Worm (Caenorhabditis elegans): ENCODE measurements around the gene ZK643.6.

The ZK643.6 gene

DNA sequence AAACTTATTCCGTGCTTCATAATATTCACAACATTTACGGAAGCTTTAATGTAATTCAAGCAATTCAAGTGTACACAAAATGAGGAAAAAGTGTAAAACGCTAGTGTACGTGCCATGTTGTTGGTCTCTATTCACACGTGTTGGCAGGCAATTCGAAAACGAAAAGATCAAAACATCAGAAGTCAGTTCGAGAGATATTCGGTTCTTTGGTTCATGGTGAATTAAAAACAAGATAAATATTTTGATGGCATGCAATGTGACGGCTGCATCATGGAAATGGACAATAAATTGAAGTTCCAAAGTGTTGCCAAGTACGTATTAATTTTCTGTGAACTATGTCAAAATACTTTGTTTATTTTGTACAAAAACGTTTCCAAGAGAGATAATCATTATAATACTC, 38.5 kb downstream of the ZK643.6 start:
- no peak for TF ChIP-seq scrt-1 (GFP tag; IDR thresholded peaks at IDR 0.05)
- TF ChIP-seq aly-1 (tag; optimal IDR thresholded peaks at IDR 0.05) = no peak
- TF ChIP-seq pes-1 (GFP tag; IDR thresholded peaks at IDR 0.05) = no peak
- TF ChIP-seq hnd-1 (tag; optimal IDR thresholded peaks at IDR 0.05) = no peak
- no peak for TF ChIP-seq ceh-13 (GFP tag; optimal IDR thresholded peaks at IDR 0.05)
- TF ChIP-seq hmbx-1 (tag; optimal IDR thresholded peaks at IDR 0.05) = no peak
- no peak for TF ChIP-seq hmg-4 (GFP tag; optimal IDR thresholded peaks at IDR 0.05)
- no peak for TF ChIP-seq ceh-36 (tag; optimal IDR thresholded peaks at IDR 0.05)
- no peak for TF ChIP-seq B0310.2 (tag; optimal IDR thresholded peaks at IDR 0.05)

DNA sequence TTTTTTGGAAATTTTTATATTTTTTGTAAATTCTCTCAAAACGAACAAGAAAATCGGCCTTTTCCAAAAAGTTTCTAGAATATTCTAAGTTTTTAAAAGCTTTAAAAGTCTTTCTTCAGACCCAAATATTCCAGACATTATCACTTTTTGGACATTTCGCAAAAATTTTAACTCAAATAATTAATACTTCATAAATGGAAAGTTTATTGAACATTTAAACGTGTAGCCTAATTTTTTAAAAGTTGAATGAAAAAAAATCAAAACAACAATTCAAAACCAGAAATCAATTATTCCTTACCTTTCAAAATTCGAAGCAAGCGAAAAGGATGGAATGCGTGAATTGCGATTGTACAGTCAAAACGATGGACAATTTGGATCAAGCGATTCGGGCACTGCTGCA, 40.8 kb downstream of the ZK643.6 start, which contains the start of gene ZK637.15:
TSS of gene ZK637.15 (plus strand) at position 301 of the 400 bp plus-strand sequence.
- no peak for TF ChIP-seq hmbx-1 (tag; optimal IDR thresholded peaks at IDR 0.05)
- no peak for TF ChIP-seq scrt-1 (GFP tag; IDR thresholded peaks at IDR 0.05)
- no peak for TF ChIP-seq tbx-37 (GFP tag; conservative IDR thresholded peaks at IDR 0.05)
- TF ChIP-seq ama-1 (optimal IDR thresholded peaks at IDR 0.05) = no peak

DNA sequence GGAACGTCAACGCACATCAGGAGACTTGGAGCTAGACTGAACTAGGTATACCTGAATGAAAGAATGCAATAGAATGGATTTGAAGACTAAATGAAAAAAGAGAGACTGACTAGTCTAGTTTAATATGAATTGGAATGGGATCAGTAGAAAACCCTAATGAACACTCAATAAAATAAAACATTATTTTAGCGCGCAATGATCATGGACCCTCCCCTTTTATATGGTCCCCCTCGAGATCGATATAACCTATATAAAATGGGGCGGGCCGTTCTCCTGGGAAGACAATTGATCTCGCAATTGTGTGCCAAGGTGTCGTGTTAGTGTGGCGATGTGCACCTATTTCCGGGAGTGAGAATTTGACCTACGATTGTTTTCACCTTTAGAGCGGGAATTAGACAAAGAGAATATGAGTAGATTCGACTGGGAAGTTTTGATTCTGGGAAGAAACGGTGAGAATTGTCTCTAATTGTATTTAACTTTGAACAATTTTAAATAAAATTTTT, 42.6 kb downstream of the ZK643.6 start, which contains the start of gene cdc-25.3:
TSS of gene cdc-25.3 (minus strand) at position 51 of the 503 bp plus-strand sequence.
- no peak for TF ChIP-seq tbx-11 (GFP tag; IDR thresholded peaks at IDR 0.05)
- no peak for TF ChIP-seq ets-7 (tag; optimal IDR thresholded peaks at IDR 0.05)
- TF ChIP-seq tbx-37 (GFP tag; conservative IDR thresholded peaks at IDR 0.05) = no peak
- no peak for TF ChIP-seq hmg-4 (GFP tag; optimal IDR thresholded peaks at IDR 0.05)
- TF ChIP-seq aly-1 (tag; optimal IDR thresholded peaks at IDR 0.05) = no peak

DNA sequence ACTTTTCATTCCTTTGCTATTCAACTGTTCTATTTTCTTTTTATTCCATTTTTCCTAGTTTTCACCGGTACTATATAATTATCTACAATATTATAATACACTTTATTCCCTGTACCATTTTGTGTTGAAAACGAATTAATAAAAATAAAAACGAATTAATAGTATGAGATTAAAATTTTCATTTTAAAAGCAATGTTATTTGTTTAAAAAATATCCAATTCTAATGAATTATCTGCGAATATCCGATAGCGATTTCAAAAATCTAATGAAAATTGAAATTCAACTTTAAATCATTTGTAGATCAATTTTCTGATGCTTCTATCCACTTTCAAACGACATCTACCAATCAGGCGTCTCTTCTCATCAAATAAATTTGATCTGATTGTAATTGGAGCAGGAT, 47.1 kb downstream of the ZK643.6 start, which contains the start of gene trxr-2:
TSS of gene trxr-2 (plus strand) at position 301 of the 400 bp plus-strand sequence.
- no peak for TF ChIP-seq ceh-13 (GFP tag; optimal IDR thresholded peaks at IDR 0.05)
- no peak for TF ChIP-seq tbx-11 (GFP tag; IDR thresholded peaks at IDR 0.05)
- no peak for TF ChIP-seq flt-1 (GFP tag; IDR thresholded peaks at IDR 0.05)
- no peak for TF ChIP-seq tra-4 (tag; optimal IDR thresholded peaks at IDR 0.05)
- TF ChIP-seq F13C5.2 (tag; optimal IDR thresholded peaks at IDR 0.05) = no peak
- TF ChIP-seq B0310.2 (tag; optimal IDR thresholded peaks at IDR 0.05) = no peak
- no peak for TF ChIP-seq ets-7 (tag; optimal IDR thresholded peaks at IDR 0.05)
- TF ChIP-seq tbx-37 (GFP tag; conservative IDR thresholded peaks at IDR 0.05) = no peak
- no peak for TF ChIP-seq sea-1 (GFP tag; conservative IDR thresholded peaks at IDR 0.05)
- no peak for TF ChIP-seq ceh-36 (tag; optimal IDR thresholded peaks at IDR 0.05)
- no peak for TF ChIP-seq hnd-1 (tag; optimal IDR thresholded peaks at IDR 0.05)
- no peak for TF ChIP-seq pes-1 (GFP tag; IDR thresholded peaks at IDR 0.05)
- TF ChIP-seq aly-1 (tag; optimal IDR thresholded peaks at IDR 0.05) = no peak
- TF ChIP-seq hmg-4 (GFP tag; optimal IDR thresholded peaks at IDR 0.05) = no peak
- no peak for TF ChIP-seq hmbx-1 (tag; optimal IDR thresholded peaks at IDR 0.05)
- no peak for TF ChIP-seq ama-1 (optimal IDR thresholded peaks at IDR 0.05)

DNA sequence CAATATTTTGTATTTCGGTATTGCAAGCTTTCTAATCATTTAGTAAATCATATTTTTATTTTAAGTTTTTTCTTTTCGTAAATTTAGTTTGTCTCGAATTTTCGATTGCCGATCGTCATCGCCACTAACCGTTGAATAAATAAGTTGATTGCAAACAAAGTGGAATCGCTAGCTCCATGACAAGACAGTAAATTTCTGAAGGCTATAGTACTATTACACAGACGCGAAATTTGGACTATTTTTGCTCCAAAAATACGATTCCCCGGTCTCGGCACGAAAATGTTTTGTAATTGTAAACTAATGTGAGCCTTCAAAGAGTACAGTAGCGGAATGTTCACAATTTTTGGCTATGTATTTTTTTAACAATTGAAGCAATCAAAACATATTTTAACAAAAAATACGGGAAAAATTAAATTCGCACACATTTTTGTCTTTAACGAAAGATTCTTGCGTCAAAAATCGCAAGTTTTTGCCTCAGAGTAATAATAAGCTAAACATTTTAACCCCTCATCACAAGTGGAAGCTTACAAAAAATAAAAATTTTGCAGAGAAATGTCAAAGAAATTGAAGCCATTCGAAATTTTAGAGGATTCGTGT, 48.9 kb downstream of the ZK643.6 start, which contains the start of gene tpk-1:
TSS of gene tpk-1 (plus strand) at position 547 of the 597 bp plus-strand sequence.
- TF ChIP-seq ama-1 (optimal IDR thresholded peaks at IDR 0.05) (no peak), scrt-1 (GFP tag; IDR thresholded peaks at IDR 0.05) (no peak), tbx-11 (GFP tag; IDR thresholded peaks at IDR 0.05) (no peak), hnd-1 (tag; optimal IDR thresholded peaks at IDR 0.05) (no peak), pes-1 (GFP tag; IDR thresholded peaks at IDR 0.05) (no peak), hmg-4 (GFP tag; optimal IDR thresholded peaks at IDR 0.05) (no peak), aly-1 (tag; optimal IDR thresholded peaks at IDR 0.05) (no peak), B0310.2 (tag; optimal IDR thresholded peaks at IDR 0.05) (no peak), ets-7 (tag; optimal IDR thresholded peaks at IDR 0.05) (no peak)

DNA sequence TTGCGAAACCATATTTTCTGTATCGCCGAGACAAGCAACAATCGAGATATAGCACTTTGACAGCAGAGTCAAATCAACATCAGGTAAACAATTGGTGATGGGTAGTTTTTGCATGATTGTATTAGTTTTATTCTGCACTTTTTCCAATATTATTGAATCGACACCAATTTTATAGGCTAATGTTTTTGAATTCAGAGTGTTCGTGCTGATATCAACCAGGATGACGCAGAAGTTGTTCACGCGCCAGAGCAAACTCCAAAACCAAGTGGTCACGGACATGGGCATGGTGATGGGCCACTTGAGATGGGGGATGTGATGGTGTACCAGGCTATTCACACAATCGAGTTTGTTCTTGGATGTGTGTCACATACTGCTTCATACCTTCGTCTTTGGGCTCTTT, 50.4 kb downstream of the ZK643.6 start:
- TF ChIP-seq tra-4 (tag; optimal IDR thresholded peaks at IDR 0.05) = no peak
- TF ChIP-seq ama-1 (optimal IDR thresholded peaks at IDR 0.05) = no peak
